Fruit fly (Drosophila melanogaster): ENCODE data around the gene CG9921.

dm6 chrX:16333434-16334141 is at the start of gene CG9921, which contains the start of gene Dsp1:
- TF ChIP-seq CG5204 (GFP tag; optimal IDR thresholded peaks at IDR 0.05) (no peak), kay (GFP tag; ENCODE audit: borderline replicate concordance) (peak; percentile 6), toe (GFP tag; optimal IDR thresholded peaks at IDR 0.05) (no peak), CG12768 (GFP tag; optimal IDR thresholded peaks at IDR 0.05) (peak; percentile 38), Clk (GFP tag; optimal IDR thresholded peaks at IDR 0.05) (no peak), CG7045 (GFP tag; optimal IDR thresholded peaks at IDR 0.05) (no peak), Mnt (GFP tag; optimal IDR thresholded peaks at IDR 0.05) (peak; percentile 93), CG33017 (tag; optimal IDR thresholded peaks at IDR 0.05) (no peak), cic (GFP tag; optimal IDR thresholded peaks at IDR 0.05) (peak; percentile 96), Crg-1 (GFP tag; optimal IDR thresholded peaks at IDR 0.05) (no peak), bab1 (GFP tag; optimal IDR thresholded peaks at IDR 0.05) (peak; percentile 24), pad (GFP tag; optimal IDR thresholded peaks at IDR 0.05) (no peak), CG14711 (tag; optimal IDR thresholded peaks at IDR 0.05) (peak; percentile 22), CG7101 (tag; optimal IDR thresholded peaks at IDR 0.05) (peak; percentile 1)

Data from whole organism, adult.